Worm (Caenorhabditis elegans): Measurements from ENCODE around the gene ckk-1.

Gene ckk-1

DNA sequence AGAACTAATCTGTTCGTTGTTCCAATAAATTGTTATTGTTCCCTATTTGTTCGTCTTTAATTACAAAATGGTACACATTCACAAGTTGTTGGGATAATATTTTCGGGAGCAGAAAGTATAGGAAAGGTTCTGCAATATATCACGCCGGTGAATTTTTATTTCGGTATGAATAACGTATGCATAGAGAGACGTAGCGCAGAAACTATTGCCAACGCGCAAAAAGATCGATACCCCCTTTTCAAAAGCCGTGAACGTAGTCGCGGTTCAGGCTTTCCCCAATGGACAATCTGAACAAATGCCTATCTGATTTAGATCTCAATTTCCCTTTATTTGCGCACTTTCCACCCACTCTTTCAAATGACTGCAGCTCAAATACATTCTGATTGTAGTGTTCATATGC, 44.9 kb downstream of the ckk-1 start, which contains the start of gene pst-2:
Gene pst-2 (plus strand): TSS at position 293 of the 400 bp plus-strand sequence.
- no peak for TF ChIP-seq flt-1 (GFP tag; IDR thresholded peaks at IDR 0.05)
- no peak for TF ChIP-seq tab-1 (GFP tag; IDR thresholded peaks at IDR 0.05)
- no peak for TF ChIP-seq klf-2 (GFP tag; conservative IDR thresholded peaks at IDR 0.05)
- no peak for TF ChIP-seq med-1 (GFP tag; optimal IDR thresholded peaks at IDR 0.05; ENCODE audit: insufficient read depth)
- TF ChIP-seq T22C8.4 (GFP tag; IDR thresholded peaks at IDR 0.05) = no peak
- no peak for TF ChIP-seq cog-1 (tag; optimal IDR thresholded peaks at IDR 0.05)
- no peak for TF ChIP-seq ref-1 (GFP tag; conservative IDR thresholded peaks at IDR 0.05)
- TF ChIP-seq ztf-23 (GFP tag; IDR thresholded peaks at IDR 0.05) = no peak
- TF ChIP-seq ztf-29 (GFP tag; IDR thresholded peaks at IDR 0.05) = no peak

DNA sequence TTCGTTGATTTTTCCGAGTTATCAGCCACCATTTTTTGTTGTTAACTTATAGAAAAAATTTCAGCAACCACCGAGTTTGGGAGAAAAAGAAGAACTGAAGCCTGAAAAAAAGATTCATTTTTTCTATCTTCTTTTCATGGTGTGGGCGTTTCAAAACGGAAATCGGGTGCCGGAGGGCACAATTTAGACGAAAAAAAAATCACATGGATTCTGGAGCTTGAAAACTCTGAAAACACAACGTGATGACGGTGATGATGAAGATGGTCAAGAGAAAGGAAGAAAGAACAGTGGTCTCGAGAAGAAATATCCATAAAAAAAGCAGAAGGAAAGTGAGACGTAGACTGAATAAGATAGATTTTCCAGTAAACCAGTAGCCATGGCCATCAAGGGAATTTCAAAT, 48.7 kb downstream of the ckk-1 start, which contains the start of gene rcan-1:
Gene rcan-1 (minus strand): TSS at position 101 of the 400 bp plus-strand sequence.
- TF ChIP-seq klf-2 (GFP tag; conservative IDR thresholded peaks at IDR 0.05) (no peak), ref-1 (GFP tag; conservative IDR thresholded peaks at IDR 0.05) (no peak), ztf-23 (GFP tag; IDR thresholded peaks at IDR 0.05) (no peak), T22C8.4 (GFP tag; IDR thresholded peaks at IDR 0.05) (no peak), med-1 (GFP tag; optimal IDR thresholded peaks at IDR 0.05; ENCODE audit: insufficient read depth) (no peak), tab-1 (GFP tag; IDR thresholded peaks at IDR 0.05) (no peak), flt-1 (GFP tag; IDR thresholded peaks at IDR 0.05) (no peak), ztf-29 (GFP tag; IDR thresholded peaks at IDR 0.05) (no peak)

DNA sequence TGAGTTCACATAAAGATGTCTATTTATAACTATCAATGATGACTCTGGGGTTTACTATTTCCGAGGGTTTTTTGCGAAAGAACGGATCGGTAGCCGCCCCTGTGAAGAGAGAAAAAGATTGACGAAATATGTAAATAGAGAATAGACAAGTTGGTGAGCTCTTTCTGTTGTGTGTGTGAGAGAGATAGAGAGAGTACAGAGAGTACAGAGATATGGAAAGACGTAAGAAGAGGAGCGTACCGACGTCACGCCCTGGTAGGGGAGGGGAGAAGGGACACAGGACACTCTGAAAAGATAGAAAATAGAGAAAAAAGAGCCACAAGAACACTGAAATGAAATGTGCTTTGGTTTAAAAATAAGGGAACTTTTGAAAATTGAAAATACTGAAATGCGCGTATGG, 53.0 kb downstream of the ckk-1 start:
- no peak for TF ChIP-seq T22C8.4 (GFP tag; IDR thresholded peaks at IDR 0.05)
- TF ChIP-seq klf-2 (GFP tag; conservative IDR thresholded peaks at IDR 0.05) = no peak
- no peak for TF ChIP-seq med-1 (GFP tag; optimal IDR thresholded peaks at IDR 0.05; ENCODE audit: insufficient read depth)
- TF ChIP-seq tab-1 (GFP tag; IDR thresholded peaks at IDR 0.05) = no peak
- no peak for TF ChIP-seq flt-1 (GFP tag; IDR thresholded peaks at IDR 0.05)
- TF ChIP-seq ztf-29 (GFP tag; IDR thresholded peaks at IDR 0.05) = no peak
- TF ChIP-seq ztf-23 (GFP tag; IDR thresholded peaks at IDR 0.05) = no peak
- no peak for TF ChIP-seq ref-1 (GFP tag; conservative IDR thresholded peaks at IDR 0.05)
- TF ChIP-seq cog-1 (tag; optimal IDR thresholded peaks at IDR 0.05) = no peak

DNA sequence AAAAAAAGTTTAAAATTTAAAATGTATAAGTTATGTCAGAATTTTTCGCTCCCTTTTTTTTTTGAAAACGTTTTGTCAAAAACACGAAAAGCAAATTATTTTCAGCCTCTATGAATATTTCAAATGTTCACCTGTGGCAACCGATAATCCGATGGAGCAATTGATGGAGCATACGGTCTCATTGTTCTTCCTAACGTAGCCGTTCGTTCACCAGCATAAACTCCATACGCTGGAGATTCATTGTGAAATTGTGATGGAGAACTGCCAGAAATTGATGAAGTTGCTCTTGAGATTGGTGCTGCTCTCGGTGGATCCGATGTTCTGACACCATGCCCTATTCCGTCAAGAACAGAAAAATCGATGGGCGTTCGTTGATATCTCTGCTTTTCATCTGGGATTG, 56.5 kb downstream of the ckk-1 start:
- no peak for TF ChIP-seq ref-1 (GFP tag; conservative IDR thresholded peaks at IDR 0.05)
- no peak for TF ChIP-seq klf-2 (GFP tag; conservative IDR thresholded peaks at IDR 0.05)
- no peak for TF ChIP-seq ztf-29 (GFP tag; IDR thresholded peaks at IDR 0.05)
- no peak for TF ChIP-seq cog-1 (tag; optimal IDR thresholded peaks at IDR 0.05)
- no peak for TF ChIP-seq T22C8.4 (GFP tag; IDR thresholded peaks at IDR 0.05)
- no peak for TF ChIP-seq flt-1 (GFP tag; IDR thresholded peaks at IDR 0.05)
- no peak for TF ChIP-seq ztf-23 (GFP tag; IDR thresholded peaks at IDR 0.05)
- TF ChIP-seq med-1 (GFP tag; optimal IDR thresholded peaks at IDR 0.05; ENCODE audit: insufficient read depth) = no peak
- TF ChIP-seq tab-1 (GFP tag; IDR thresholded peaks at IDR 0.05) = no peak

DNA sequence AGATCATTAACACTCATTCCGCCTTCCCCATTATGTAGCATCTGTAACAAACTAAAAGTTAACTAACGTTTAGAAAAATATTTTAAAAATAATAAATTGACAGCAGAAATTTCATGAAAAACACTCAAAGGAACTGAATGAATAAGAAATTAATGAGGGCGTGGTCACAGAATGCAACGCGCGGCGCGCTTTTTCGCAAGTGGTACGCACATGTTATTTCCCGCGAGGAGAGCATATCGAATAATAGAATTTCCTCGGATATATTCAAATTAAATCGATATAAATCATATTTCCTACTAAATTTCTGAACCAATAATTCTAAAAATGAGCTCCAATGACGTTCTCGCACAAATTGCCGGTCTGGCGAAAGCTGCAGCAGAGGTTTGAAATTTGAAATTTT, 57.4 kb downstream of the ckk-1 start, which contains the start of the genes abi-1 and arle-14:
Gene abi-1 (minus strand): TSS at position 51 of the 400 bp plus-strand sequence.
Gene arle-14 (plus strand): TSS at position 217 of the 400 bp plus-strand sequence.
- TF ChIP-seq med-1 (GFP tag; optimal IDR thresholded peaks at IDR 0.05; ENCODE audit: insufficient read depth) (no peak), ztf-23 (GFP tag; IDR thresholded peaks at IDR 0.05) (no peak), tab-1 (GFP tag; IDR thresholded peaks at IDR 0.05) (no peak), ref-1 (GFP tag; conservative IDR thresholded peaks at IDR 0.05) (no peak), ztf-29 (GFP tag; IDR thresholded peaks at IDR 0.05) (no peak), cog-1 (tag; optimal IDR thresholded peaks at IDR 0.05) (no peak), flt-1 (GFP tag; IDR thresholded peaks at IDR 0.05) (no peak), T22C8.4 (GFP tag; IDR thresholded peaks at IDR 0.05) (no peak), klf-2 (GFP tag; conservative IDR thresholded peaks at IDR 0.05) (no peak)

DNA sequence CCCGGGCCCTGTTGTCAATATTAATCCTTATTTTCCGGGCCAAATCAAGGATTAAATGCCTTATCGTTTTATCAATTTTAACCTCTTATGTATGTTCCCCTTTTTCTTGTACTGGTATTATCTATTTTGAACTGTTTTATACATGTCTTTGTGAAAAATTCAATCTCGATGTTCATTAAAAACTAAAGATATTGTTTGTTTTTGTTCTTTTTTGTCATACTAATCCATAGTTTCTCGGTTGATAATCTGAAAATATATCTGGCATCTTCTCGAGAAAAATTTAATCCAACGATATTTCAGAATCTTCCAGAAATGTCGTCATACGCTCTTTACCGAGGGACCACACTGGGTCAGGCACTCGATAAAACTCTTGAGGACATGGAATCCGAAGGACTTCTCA, 58.5 kb downstream of the ckk-1 start, which contains the start of gene B0336.13:
Gene B0336.13 (plus strand): TSS at position 301 of the 400 bp plus-strand sequence.
- no peak for TF ChIP-seq flt-1 (GFP tag; IDR thresholded peaks at IDR 0.05)

DNA sequence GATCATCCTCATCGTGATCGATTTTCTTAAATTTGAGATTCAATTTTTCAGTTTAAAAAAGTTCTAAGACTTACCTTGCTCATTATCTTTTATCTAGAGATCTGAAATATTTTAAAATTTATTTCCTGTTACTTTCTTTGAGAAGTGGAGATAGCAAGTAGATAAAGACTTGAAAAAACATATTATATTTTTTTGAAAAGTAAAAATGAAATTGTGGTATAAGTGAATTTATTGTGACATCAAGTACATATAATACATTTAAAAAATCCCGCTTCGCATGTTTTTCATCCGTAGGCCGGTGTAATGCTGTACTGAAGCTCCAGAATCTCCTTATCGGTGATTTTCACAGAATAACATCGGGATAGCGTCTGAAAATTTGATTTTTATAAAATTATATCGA, 62.0 kb downstream of the ckk-1 start, which contains the start of gene B0336.7:
Gene B0336.7 (minus strand): TSS at position 101 of the 400 bp plus-strand sequence.
- TF ChIP-seq ref-1 (GFP tag; conservative IDR thresholded peaks at IDR 0.05) = no peak
- TF ChIP-seq med-1 (GFP tag; optimal IDR thresholded peaks at IDR 0.05; ENCODE audit: insufficient read depth) = no peak
- no peak for TF ChIP-seq cog-1 (tag; optimal IDR thresholded peaks at IDR 0.05)
- TF ChIP-seq T22C8.4 (GFP tag; IDR thresholded peaks at IDR 0.05) = no peak
- no peak for TF ChIP-seq ztf-29 (GFP tag; IDR thresholded peaks at IDR 0.05)
- no peak for TF ChIP-seq klf-2 (GFP tag; conservative IDR thresholded peaks at IDR 0.05)
- TF ChIP-seq ztf-23 (GFP tag; IDR thresholded peaks at IDR 0.05) = no peak
- no peak for TF ChIP-seq flt-1 (GFP tag; IDR thresholded peaks at IDR 0.05)
- no peak for TF ChIP-seq tab-1 (GFP tag; IDR thresholded peaks at IDR 0.05)

DNA sequence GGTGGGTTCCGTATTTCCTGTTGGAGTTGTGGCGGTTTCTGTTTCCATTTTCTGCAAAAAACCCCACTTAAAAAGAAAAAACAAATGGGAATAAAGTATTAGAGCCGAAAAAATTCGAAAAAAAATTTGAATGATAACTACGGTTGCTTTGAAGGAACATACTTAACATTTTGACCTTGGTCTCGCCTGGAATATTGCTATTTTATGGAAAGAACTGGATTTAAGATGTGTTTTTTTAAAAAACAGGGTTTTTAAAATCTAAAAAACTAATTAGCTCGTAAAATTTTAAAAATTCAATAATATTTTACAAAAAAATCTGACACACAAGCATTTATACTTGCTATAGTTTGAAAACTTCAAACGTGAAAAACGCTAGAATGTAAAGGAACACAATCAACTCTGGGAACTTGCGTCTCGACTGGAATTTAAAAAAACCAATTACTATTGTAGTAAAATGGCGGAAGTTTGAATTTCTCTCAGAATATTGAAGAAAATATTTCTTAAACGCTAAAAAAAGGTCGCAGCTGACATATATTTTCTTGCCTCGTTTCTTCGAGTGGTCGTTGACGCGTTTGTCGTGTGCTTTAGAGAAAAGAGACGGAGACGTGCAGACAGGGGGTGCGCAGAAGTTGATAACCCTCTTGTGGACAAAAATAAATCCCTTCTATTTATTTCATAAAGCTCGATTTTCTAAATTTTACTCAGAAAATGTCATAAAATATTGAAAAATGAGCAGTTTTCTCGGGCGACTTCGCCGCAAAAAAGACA, 62.9 kb downstream of the ckk-1 start, which contains the start of the genes lgg-3 and rgs-5:
Gene lgg-3 (minus strand): TSS at position 51 of the 768 bp plus-strand sequence.
Gene rgs-5 (plus strand): TSS at position 593 of the 768 bp plus-strand sequence.
- no peak for TF ChIP-seq ref-1 (GFP tag; conservative IDR thresholded peaks at IDR 0.05)
- TF ChIP-seq ztf-29 (GFP tag; IDR thresholded peaks at IDR 0.05) = no peak
- no peak for TF ChIP-seq flt-1 (GFP tag; IDR thresholded peaks at IDR 0.05)
- no peak for TF ChIP-seq tab-1 (GFP tag; IDR thresholded peaks at IDR 0.05)
- no peak for TF ChIP-seq T22C8.4 (GFP tag; IDR thresholded peaks at IDR 0.05)
- no peak for TF ChIP-seq ztf-23 (GFP tag; IDR thresholded peaks at IDR 0.05)
- TF ChIP-seq med-1 (GFP tag; optimal IDR thresholded peaks at IDR 0.05; ENCODE audit: insufficient read depth) = no peak
- no peak for TF ChIP-seq klf-2 (GFP tag; conservative IDR thresholded peaks at IDR 0.05)
- TF ChIP-seq cog-1 (tag; optimal IDR thresholded peaks at IDR 0.05) = no peak

DNA sequence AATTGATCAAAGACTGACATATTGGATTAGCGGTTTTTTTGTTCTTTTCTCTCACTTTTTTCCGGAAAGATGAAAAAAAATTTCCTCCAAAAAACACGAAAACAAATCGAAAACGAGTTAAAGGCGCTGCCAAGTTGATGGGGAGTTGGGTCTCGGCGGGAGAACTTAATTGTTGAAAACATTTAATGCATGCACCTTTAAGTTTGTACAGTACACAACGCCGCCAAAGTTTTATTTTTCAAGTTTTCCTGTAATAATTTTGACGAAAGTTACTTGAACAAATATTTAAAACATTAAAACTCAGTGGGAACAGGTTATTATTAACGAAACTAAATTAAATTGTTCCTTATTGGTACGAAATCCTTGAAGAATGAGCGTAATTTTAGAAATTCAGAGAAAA, 66.2 kb downstream of the ckk-1 start:
- TF ChIP-seq ztf-29 (GFP tag; IDR thresholded peaks at IDR 0.05) (no peak), flt-1 (GFP tag; IDR thresholded peaks at IDR 0.05) (no peak), tab-1 (GFP tag; IDR thresholded peaks at IDR 0.05) (no peak), med-1 (GFP tag; optimal IDR thresholded peaks at IDR 0.05; ENCODE audit: insufficient read depth) (no peak), cog-1 (tag; optimal IDR thresholded peaks at IDR 0.05) (no peak), T22C8.4 (GFP tag; IDR thresholded peaks at IDR 0.05) (no peak), klf-2 (GFP tag; conservative IDR thresholded peaks at IDR 0.05) (no peak), ztf-23 (GFP tag; IDR thresholded peaks at IDR 0.05) (no peak), ref-1 (GFP tag; conservative IDR thresholded peaks at IDR 0.05) (no peak)

All from whole organism, midembryonic.